Fruit fly (Drosophila melanogaster) whole organism, wandering third instar larva: ENCODE results near the gene CG4598.

Experiments
- Abd-B ChIP-seq: fragments of >200 bp; optimal IDR thresholded peaks from 2 replicates; lab custom pipeline; 2017; ENCODE audit warnings: missing biosample characterization, missing genetic modification characterization
- CG32264 ChIP-seq: fragments of 200-800 bp; sonication (Bioruptor generic); optimal IDR thresholded peaks from 2 replicates; lab custom pipeline; 2016; ENCODE audit warnings: missing biosample characterization, missing genetic modification characterization
- CG9705 ChIP-seq: fragments of 200-800 bp; sonication (Bioruptor generic); optimal IDR thresholded peaks from 2 replicates; lab custom pipeline; 2018; ENCODE audit warnings: missing biosample characterization, mild to moderate bottlenecking, missing genetic modification characterization
- CrebA ChIP-seq: fragments of 200-800 bp; sonication (Bioruptor generic); optimal IDR thresholded peaks from 2 replicates; lab custom pipeline; 2016; ENCODE audit warnings: missing biosample characterization, mild to moderate bottlenecking, missing genetic modification characterization, borderline replicate concordance
- Dfd ChIP-seq: fragments of >200 bp; optimal IDR thresholded peaks from 2 replicates; lab custom pipeline; 2017; ENCODE audit warnings: missing biosample characterization, missing genetic modification characterization
- Dif ChIP-seq: fragments of 200-275, 200-300 bp; sonication (Bioruptor generic); optimal IDR thresholded peaks from 2 replicates; lab custom pipeline; 2018; ENCODE audit warnings: missing biosample characterization, missing genetic modification characterization; ENCODE audit not compliant: partially characterized antibody
- GATAd ChIP-seq: sonication (Bioruptor generic); optimal IDR thresholded peaks from 2 replicates; lab custom pipeline; 2016; ENCODE audit warnings: missing biosample characterization, missing genetic modification characterization
- HLH106 ChIP-seq: fragments of 200-800 bp; optimal IDR thresholded peaks from 3 replicates; lab custom pipeline; 2019; ENCODE audit warnings: missing biosample characterization, mild to moderate bottlenecking, missing genetic modification characterization, moderate library complexity
- Hnf4 ChIP-seq: fragments of 200-800 bp; sonication (Bioruptor generic); optimal IDR thresholded peaks from 2 replicates; lab custom pipeline; 2016; ENCODE audit warnings: missing biosample characterization, mild to moderate bottlenecking, missing genetic modification characterization
- Hr78 ChIP-seq: fragments of >200 bp; optimal IDR thresholded peaks from 2 replicates; lab custom pipeline; 2017; ENCODE audit warnings: missing biosample characterization, missing genetic modification characterization
- Hr83 ChIP-seq: fragments of 200-300 bp; sonication (Bioruptor generic); optimal IDR thresholded peaks from 2 replicates; lab custom pipeline; 2016; ENCODE audit warnings: missing biosample characterization, mild to moderate bottlenecking, missing genetic modification characterization, moderate library complexity; ENCODE audit not compliant: poor library complexity, severe bottlenecking
- Jra ChIP-seq: sonication (Bioruptor generic); optimal IDR thresholded peaks from 2 replicates; lab custom pipeline; 2016; ENCODE audit warnings: missing biosample characterization, missing genetic modification characterization
- Mio ChIP-seq: sonication (Bioruptor generic); optimal IDR thresholded peaks from 2 replicates; lab custom pipeline; 2016; ENCODE audit warnings: missing biosample characterization, missing genetic modification characterization
- Myc ChIP-seq: fragments of >200 bp; optimal IDR thresholded peaks from 2 replicates; lab custom pipeline; 2017
- N ChIP-seq: fragments of >200 bp; optimal IDR thresholded peaks from 2 replicates; lab custom pipeline; 2018; ENCODE audit warnings: missing biosample characterization, missing external identifiers, missing genetic modification characterization
- OdsH ChIP-seq: fragments of 200-800 bp; sonication (Bioruptor generic); optimal IDR thresholded peaks from 2 replicates; lab custom pipeline; 2016; ENCODE audit warnings: missing biosample characterization, mild to moderate bottlenecking, missing genetic modification characterization
- Rel ChIP-seq, 2 experiments: fragments of 200-800 bp; sonication (Bioruptor generic) in 1 of 2; optimal IDR thresholded peaks; 2 replicates in 1 of 2; 3 replicates in 1 of 2; lab custom pipeline; 2016 to 2019; ENCODE audit warnings: mild to moderate bottlenecking in 2 of 2, missing biosample characterization in 2 of 2, missing genetic modification characterization in 2 of 2, moderate library complexity in 1 of 2
- Sp1 ChIP-seq: fragments of 200-800 bp; sonication (Bioruptor generic); optimal IDR thresholded peaks from 3 replicates; lab custom pipeline; 2019; ENCODE audit warnings: missing biosample characterization, mild to moderate bottlenecking, missing genetic modification characterization, moderate library complexity
- Vsx2 ChIP-seq: fragments of 200-300, 225-300 bp; sonication (Bioruptor generic); optimal IDR thresholded peaks from 2 replicates; lab custom pipeline; 2018; ENCODE audit warnings: missing biosample characterization, missing genetic modification characterization; ENCODE audit not compliant: partially characterized antibody
- br ChIP-seq: fragments of 200-800 bp; sonication (Bioruptor generic); optimal IDR thresholded peaks from 2 replicates; lab custom pipeline; 2016; ENCODE audit warnings: missing biosample characterization, missing genetic modification characterization
- brk ChIP-seq: fragments of 200-800 bp; sonication (Bioruptor generic); optimal IDR thresholded peaks from 2 replicates; lab custom pipeline; 2016; ENCODE audit warnings: missing biosample characterization, mild to moderate bottlenecking, missing genetic modification characterization
- dl ChIP-seq, 2 experiments: fragments of 175-275, 200-275 bp in 1 of 2; fragments of 200-275 bp in 1 of 2; sonication (Bioruptor generic); optimal IDR thresholded peaks; lab custom pipeline; 2018; ENCODE audit warnings: mild to moderate bottlenecking in 2 of 2, missing biosample characterization in 2 of 2, missing genetic modification characterization in 2 of 2, moderate library complexity in 2 of 2; ENCODE audit not compliant: partially characterized antibody in 2 of 2, insufficient read depth in 1 of 2
- dmrt93B ChIP-seq: fragments of 200-800 bp; sonication (Bioruptor generic); optimal IDR thresholded peaks from 2 replicates; lab custom pipeline; 2018; ENCODE audit warnings: missing biosample characterization, mild to moderate bottlenecking, missing genetic modification characterization
- dsf ChIP-seq: sonication (Bioruptor generic); optimal IDR thresholded peaks from 2 replicates; lab custom pipeline; 2016; ENCODE audit warnings: missing biosample characterization, missing genetic modification characterization, borderline replicate concordance
- ey ChIP-seq: fragments of 200-800 bp; sonication (Bioruptor generic); optimal IDR thresholded peaks from 2 replicates; lab custom pipeline; 2016; ENCODE audit warnings: missing biosample characterization, missing genetic modification characterization
- foxo ChIP-seq, 2 experiments: fragments of 200-800 bp; sonication (Bioruptor generic); optimal IDR thresholded peaks; 2 replicates in 1 of 2; 3 replicates in 1 of 2; lab custom pipeline; 2016 to 2017; ENCODE audit warnings: missing biosample characterization in 2 of 2, missing genetic modification characterization in 2 of 2
- fru ChIP-seq: fragments of 200-800 bp; sonication (Bioruptor generic); optimal IDR thresholded peaks from 3 replicates; lab custom pipeline; 2016; ENCODE audit warnings: missing biosample characterization, mild to moderate bottlenecking, missing genetic modification characterization
- h ChIP-seq: fragments of 200-800 bp; sonication (Bioruptor generic); optimal IDR thresholded peaks from 3 replicates; lab custom pipeline; 2016; ENCODE audit warnings: missing biosample characterization, mild to moderate bottlenecking, missing genetic modification characterization
- jim ChIP-seq: fragments of 175-275, 200-325 bp; sonication (Bioruptor generic); optimal IDR thresholded peaks from 2 replicates; lab custom pipeline; 2016; ENCODE audit warnings: missing biosample characterization, mild to moderate bottlenecking, missing genetic modification characterization
- lola ChIP-seq: fragments of >200 bp; optimal IDR thresholded peaks from 2 replicates; lab custom pipeline; 2017; ENCODE audit warnings: missing biosample characterization, missing genetic modification characterization
- pan ChIP-seq: fragments of >200 bp; optimal IDR thresholded peaks from 2 replicates; lab custom pipeline; 2017
- psq ChIP-seq: fragments of 200-800 bp; sonication (Bioruptor generic); optimal IDR thresholded peaks from 3 replicates; lab custom pipeline; 2017; ENCODE audit warnings: missing biosample characterization, mild to moderate bottlenecking, missing genetic modification characterization, moderate library complexity
- rgr ChIP-seq: fragments of 200-800 bp; sonication (Bioruptor generic); optimal IDR thresholded peaks from 3 replicates; lab custom pipeline; 2016; ENCODE audit warnings: missing biosample characterization, mild to moderate bottlenecking, missing genetic modification characterization
- sage ChIP-seq: fragments of 200-800 bp; sonication (Bioruptor generic); optimal IDR thresholded peaks from 2 replicates; lab custom pipeline; 2016; ENCODE audit warnings: missing biosample characterization, mild to moderate bottlenecking, missing genetic modification characterization
- sv ChIP-seq: fragments of 200-800 bp; sonication (Bioruptor generic); optimal IDR thresholded peaks from 3 replicates; lab custom pipeline; 2016; ENCODE audit warnings: missing biosample characterization, missing genetic modification characterization
- tai ChIP-seq: sonication (Bioruptor generic); optimal IDR thresholded peaks from 2 replicates; lab custom pipeline; 2016; ENCODE audit warnings: missing biosample characterization, missing genetic modification characterization
- usp ChIP-seq: fragments of >200 bp; optimal IDR thresholded peaks from 2 replicates; lab custom pipeline; 2017; ENCODE audit warnings: missing biosample characterization, missing genetic modification characterization
- woc ChIP-seq: sonication (Bioruptor generic); optimal IDR thresholded peaks from 2 replicates; lab custom pipeline; 2016; ENCODE audit warnings: missing biosample characterization, mild to moderate bottlenecking, missing genetic modification characterization

The CG4598 gene

dm6 chr2L:9924765-9925164, 6.3 kb downstream of the CG4598 start, which contains the start of the genes TbCMF46 and CG42366:
TbCMF46 (minus strand) TSS chr2L:9924865.
CG42366 (plus strand) TSS chr2L:9925161.
- no peak for TF ChIP-seq h (GFP tag; lab: Kevin White, UChicago)
- no peak for TF ChIP-seq Sp1 (GFP tag; lab: Kevin White, UChicago)
- TF ChIP-seq ey (GFP tag; lab: Kevin White, UChicago): no peak

- TF ChIP-seq dmrt93B (no peak), pan (no peak), CG9705 (no peak), CG32264 (GFP tag; lab: Kevin White, UChicago) (no peak), br (GFP tag; lab: Kevin White, UChicago) (no peak), Rel (GFP tag; optimal IDR thresholded peaks at IDR 0.05; lab: Kevin White, UChicago) (no peak), Rel (tag; optimal IDR thresholded peaks at IDR 0.05; lab: Kevin White, UChicago) (no peak), tai (no peak), Hr78 (GFP tag; lab: Kevin White, UChicago) (no peak), dl (GFP tag; optimal IDR thresholded peaks at IDR 0.05; lab: Kevin White, UChicago; ENCODE audit: insufficient read depth in 1 of 2, partially characterized antibody in 2 of 2) (no peak), Vsx2 (no peak)
These were observed 11.9 kb downstream of the CG4598 start, which contains the start of gene CG42367 for dm6 chr2L:9930280-9930679. CG42367 (plus strand) TSS chr2L:9930580.

- no peak for TF ChIP-seq fru (GFP tag; lab: Kevin White, UChicago)
- TF ChIP-seq Vsx2: no peak
- TF ChIP-seq br (GFP tag; lab: Kevin White, UChicago): no peak
- TF ChIP-seq CG32264 (GFP tag; lab: Kevin White, UChicago): no peak
- no peak for TF ChIP-seq psq (GFP tag; lab: Kevin White, UChicago)
- no peak for TF ChIP-seq sv
- TF ChIP-seq Sp1 (GFP tag; lab: Kevin White, UChicago): no peak
- TF ChIP-seq brk: no peak
- no peak for TF ChIP-seq rgr (GFP tag; lab: Kevin White, UChicago)
- TF ChIP-seq Dif (GFP tag; lab: Kevin White, UChicago): no peak
- TF ChIP-seq OdsH (GFP tag; lab: Kevin White, UChicago): no peak
- no peak for TF ChIP-seq Jra (GFP tag; lab: Kevin White, UChicago)
- TF ChIP-seq Hr83 (GFP tag; lab: Kevin White, UChicago): no peak
- TF ChIP-seq dsf (GFP tag; lab: Kevin White, UChicago): no peak
- TF ChIP-seq CrebA (GFP tag; lab: Kevin White, UChicago): no peak
- no peak for TF ChIP-seq h (GFP tag; lab: Kevin White, UChicago)
- no peak for TF ChIP-seq dl (GFP tag; optimal IDR thresholded peaks at IDR 0.05; lab: Kevin White, UChicago; ENCODE audit: insufficient read depth in 1 of 2, partially characterized antibody in 2 of 2)
- no peak for TF ChIP-seq dmrt93B
- TF ChIP-seq, all 38 proteins: peak for 0
These were observed 14.6 kb downstream of the CG4598 start, which contains the start of gene Cpr30F for dm6 chr2L:9933063-9933462. Cpr30F (minus strand) TSS chr2L:9933163.

- TF ChIP-seq CG32264 (GFP tag; lab: Kevin White, UChicago) (peak; percentile 34), usp (no peak), dl (GFP tag; optimal IDR thresholded peaks at IDR 0.05; lab: Kevin White, UChicago; ENCODE audit: insufficient read depth in 1 of 2, partially characterized antibody in 2 of 2) (no peak), Hr78 (GFP tag; lab: Kevin White, UChicago) (no peak), jim (GFP tag; lab: Kevin White, UChicago) (peak; percentile 33), Vsx2 (peak; percentile 25), Abd-B (no peak), foxo (GFP tag; optimal IDR thresholded peaks at IDR 0.05; lab: Kevin White, UChicago) (peak in 1 of 2 experiments; percentile 54), Sp1 (GFP tag; lab: Kevin White, UChicago) (no peak), Hnf4 (GFP tag; lab: Kevin White, UChicago) (no peak), dsf (GFP tag; lab: Kevin White, UChicago) (no peak), sv (no peak), HLH106 (tag; lab: Kevin White, UChicago) (peak; percentile 4), rgr (GFP tag; lab: Kevin White, UChicago) (peak; percentile 64), CG9705 (no peak), lola (GFP tag; lab: Kevin White, UChicago) (no peak), pan (no peak), Dif (GFP tag; lab: Kevin White, UChicago) (no peak), psq (GFP tag; lab: Kevin White, UChicago) (peak; percentile 26), Rel (GFP tag; optimal IDR thresholded peaks at IDR 0.05; lab: Kevin White, UChicago) (no peak), Rel (tag; optimal IDR thresholded peaks at IDR 0.05; lab: Kevin White, UChicago) (no peak), br (GFP tag; lab: Kevin White, UChicago) (no peak), sage (no peak), Dfd (GFP tag; lab: Kevin White, UChicago) (no peak), brk (no peak), woc (GFP tag; lab: Kevin White, UChicago) (no peak), OdsH (GFP tag; lab: Kevin White, UChicago) (no peak), ey (GFP tag; lab: Kevin White, UChicago) (peak; percentile 5), N (GFP tag; lab: Kevin White, UChicago) (no peak), dmrt93B (no peak), tai (no peak), GATAd (GFP tag; lab: Kevin White, UChicago) (no peak), CrebA (GFP tag; lab: Kevin White, UChicago) (no peak), Myc (lab: Kevin White, UChicago) (no peak), fru (GFP tag; lab: Kevin White, UChicago) (peak; percentile 41), Mio (GFP tag; lab: Kevin White, UChicago) (no peak), Jra (GFP tag; lab: Kevin White, UChicago) (peak; percentile 32), Hr83 (GFP tag; lab: Kevin White, UChicago) (peak; percentile 92), h (GFP tag; lab: Kevin White, UChicago) (peak; percentile 62)
- TF ChIP-seq, all 38 proteins: peak for 12
These were observed 19.5 kb downstream of the CG4598 start, which contains the start of gene Arglu1 for dm6 chr2L:9937908-9938307. Arglu1 (minus strand) TSS chr2L:9938134.
